Fruit fly (Drosophila melanogaster) whole organism, embryonic: ENCODE data around the gene DIP2.
A peak's percentile ranks its signal among the peaks of the same experiment; 100 is the strongest.

ENCODE experiments used
- Blimp-1 ChIP-seq: fragments of 200-800 bp; sonication (Bioruptor generic); optimal IDR thresholded peaks from 3 replicates; lab custom pipeline; 2018; ENCODE audit warnings: missing biosample characterization, missing genetic modification characterization, mild to moderate bottlenecking, moderate library complexity, missing genetic modification reagents
- CG10543 ChIP-seq: fragments of 200-800 bp; sonication (Bioruptor generic); optimal IDR thresholded peaks from 3 replicates; lab custom pipeline; 2017; ENCODE audit warnings: missing biosample characterization, mild to moderate bottlenecking, missing genetic modification characterization, moderate library complexity
- CG11085 ChIP-seq: fragments of 200-800 bp; sonication (Bioruptor generic); IDR thresholded peaks from 2 replicates; pipeline ENCODE4 v1.3.6; 2022; ENCODE audit warnings: missing biosample characterization, missing genetic modification characterization
- CG11560 ChIP-seq: fragments of 200-800 bp; sonication (Bioruptor generic); IDR thresholded peaks from 3 replicates; pipeline ENCODE4 v1.3.6; 2022; ENCODE audit warnings: missing biosample characterization, missing genetic modification characterization
- CG11695 ChIP-seq: fragments of 200-800 bp; sonication (Bioruptor generic); IDR thresholded peaks from 3 replicates; pipeline ENCODE4 v1.3.6; 2022; ENCODE audit warnings: missing biosample characterization, missing genetic modification characterization
- CG12155 ChIP-seq: fragments of 200-800 bp; sonication (Bioruptor generic); optimal IDR thresholded peaks from 3 replicates; lab custom pipeline; 2016; ENCODE audit warnings: missing biosample characterization, missing genetic modification characterization
- CG12659 ChIP-seq: fragments of 200-800 bp; sonication (Bioruptor generic); optimal IDR thresholded peaks from 3 replicates; lab custom pipeline; 2017; ENCODE audit warnings: mild to moderate bottlenecking, missing biosample characterization, missing genetic modification reagents, missing genetic modification characterization
- CG12942 ChIP-seq: fragments of 200-800 bp; sonication (Bioruptor generic); optimal IDR thresholded peaks from 3 replicates; lab custom pipeline; 2016; ENCODE audit warnings: missing biosample characterization, missing genetic modification characterization
- CG13287 ChIP-seq: fragments of 200-800 bp; sonication (Bioruptor generic); IDR thresholded peaks from 2 replicates; pipeline ENCODE4 v1.3.6; 2022; ENCODE audit warnings: missing biosample characterization, missing genetic modification characterization; ENCODE audit not compliant: partially characterized antibody
- CG14860 ChIP-seq: fragments of 200-800 bp; sonication (Bioruptor generic); IDR thresholded peaks from 3 replicates; pipeline ENCODE4 v1.3.6; 2022; ENCODE audit warnings: missing biosample characterization, missing genetic modification characterization; ENCODE audit not compliant: partially characterized antibody
- CG15073 ChIP-seq: fragments of 200-800 bp; sonication (Bioruptor generic); optimal IDR thresholded peaks from 2 replicates; lab custom pipeline; 2016; ENCODE audit warnings: missing biosample characterization, missing genetic modification characterization
- CG17568 ChIP-seq: fragments of 200-800 bp; sonication (Bioruptor generic); optimal IDR thresholded peaks from 2 replicates; lab custom pipeline; 2018; ENCODE audit warnings: missing biosample characterization, mild to moderate bottlenecking, missing genetic modification characterization, moderate library complexity
- CG18476 ChIP-seq: fragments of 200-800 bp; sonication (Bioruptor generic); optimal IDR thresholded peaks from 2 replicates; lab custom pipeline; 2016; ENCODE audit warnings: missing biosample characterization, mild to moderate bottlenecking, missing genetic modification characterization
- CG18599 ChIP-seq: fragments of 200-800 bp; sonication (Bioruptor generic); optimal IDR thresholded peaks from 3 replicates; lab custom pipeline; 2017; ENCODE audit warnings: missing biosample characterization, missing genetic modification characterization, mild to moderate bottlenecking, moderate library complexity, missing genetic modification reagents
- CG31224 ChIP-seq: fragments of 200-800 bp; sonication (Bioruptor generic); IDR thresholded peaks from 2 replicates; pipeline ENCODE4 v1.3.6; 2022; ENCODE audit warnings: missing biosample characterization, missing genetic modification characterization
- CG3281 ChIP-seq: fragments of 200-800 bp; sonication (Bioruptor generic); optimal IDR thresholded peaks from 3 replicates; lab custom pipeline; 2017; ENCODE audit warnings: missing biosample characterization, mild to moderate bottlenecking, missing genetic modification characterization
- CG42726 ChIP-seq: fragments of 200-800 bp; sonication (Bioruptor generic); IDR thresholded peaks from 2 replicates; pipeline ENCODE4 v1.3.6; 2022; ENCODE audit warnings: missing biosample characterization, missing genetic modification characterization; ENCODE audit not compliant: partially characterized antibody
- CG4328 ChIP-seq: fragments of 200-800 bp; sonication (Bioruptor generic); optimal IDR thresholded peaks from 3 replicates; lab custom pipeline; 2017; ENCODE audit warnings: missing biosample characterization, missing genetic modification reagents, missing genetic modification characterization
- CG4730 ChIP-seq: fragments of 200-800 bp; sonication (Bioruptor generic); IDR thresholded peaks from 2 replicates; pipeline ENCODE4 v1.3.6; 2022; ENCODE audit warnings: missing biosample characterization, missing genetic modification characterization
- CG6813 ChIP-seq: fragments of 200-800 bp; sonication (Bioruptor generic); optimal IDR thresholded peaks from 2 replicates; lab custom pipeline; 2017; ENCODE audit warnings: missing biosample characterization, missing genetic modification characterization, mild to moderate bottlenecking, moderate library complexity, missing genetic modification reagents
- CG8765 ChIP-seq: fragments of 200-800 bp; sonication (Bioruptor generic); IDR thresholded peaks from 2 replicates; pipeline ENCODE4 v1.3.6; 2022; ENCODE audit warnings: missing biosample characterization, missing genetic modification characterization
- CoRest ChIP-seq: fragments of 200-800 bp; sonication (Bioruptor generic); optimal IDR thresholded peaks from 3 replicates; lab custom pipeline; 2018; ENCODE audit warnings: missing biosample characterization, mild to moderate bottlenecking, missing genetic modification characterization, moderate library complexity
- E2f1 ChIP-seq: fragments of 200-800 bp; sonication (Bioruptor generic); IDR thresholded peaks from 2 replicates; pipeline ENCODE4 v1.3.6; 2022; ENCODE audit warnings: missing biosample characterization, missing genetic modification characterization
- ERR ChIP-seq: fragments of 200-800 bp; sonication (Bioruptor generic); optimal IDR thresholded peaks from 2 replicates; lab custom pipeline; 2016; ENCODE audit warnings: missing biosample characterization, missing genetic modification characterization
- HmgD ChIP-seq: fragments of 200-800 bp; sonication (Bioruptor generic); optimal IDR thresholded peaks from 3 replicates; lab custom pipeline; 2016; ENCODE audit warnings: missing biosample characterization, missing genetic modification characterization
- Hmx ChIP-seq: fragments of 200-800 bp; sonication (Bioruptor generic); optimal IDR thresholded peaks from 2 replicates; lab custom pipeline; 2016; ENCODE audit warnings: missing biosample characterization, missing genetic modification characterization
- Hsf ChIP-seq: fragments of 200-800 bp; sonication (Bioruptor generic); optimal IDR thresholded peaks from 3 replicates; lab custom pipeline; 2016; ENCODE audit warnings: missing biosample characterization, missing genetic modification characterization
- Lpt ChIP-seq: fragments of >200 bp; optimal IDR thresholded peaks from 2 replicates; lab custom pipeline; 2018; ENCODE audit warnings: missing biosample characterization, missing genetic modification characterization
- Meics ChIP-seq: fragments of 200-800 bp; sonication (Bioruptor generic); optimal IDR thresholded peaks from 2 replicates; lab custom pipeline; 2017; ENCODE audit warnings: missing biosample characterization, mild to moderate bottlenecking, missing genetic modification characterization
- Neu2 ChIP-seq: fragments of 200-800 bp; sonication (Bioruptor generic); optimal IDR thresholded peaks from 3 replicates; lab custom pipeline; 2016; ENCODE audit warnings: missing biosample characterization, missing genetic modification characterization, borderline replicate concordance
- Scr ChIP-seq: fragments of 200-800 bp; sonication (Bioruptor generic); IDR thresholded peaks from 2 replicates; pipeline ENCODE4 v1.3.6; 2022; ENCODE audit warnings: missing biosample characterization, missing genetic modification characterization; ENCODE audit not compliant: partially characterized antibody
- Tbp ChIP-seq: fragments of >200 bp; optimal IDR thresholded peaks from 2 replicates; lab custom pipeline; 2018; ENCODE audit warnings: missing biosample characterization, missing genetic modification characterization
- Xbp1 ChIP-seq: fragments of 200-800 bp; sonication (Bioruptor generic); optimal IDR thresholded peaks from 3 replicates; lab custom pipeline; 2016; ENCODE audit warnings: missing biosample characterization, mild to moderate bottlenecking, missing genetic modification characterization
- ato ChIP-seq: fragments of 200-800 bp; sonication (Bioruptor generic); IDR thresholded peaks from 2 replicates; pipeline ENCODE4 v1.3.6; 2022; ENCODE audit warnings: missing biosample characterization, missing genetic modification characterization; ENCODE audit not compliant: partially characterized antibody
- crol ChIP-seq: fragments of 200-800 bp; sonication (Bioruptor generic); IDR thresholded peaks from 2 replicates; pipeline ENCODE4 v1.3.6; 2022; ENCODE audit warnings: missing biosample characterization, missing genetic modification characterization
- da ChIP-seq: fragments of 200-800 bp; sonication (Bioruptor generic); optimal IDR thresholded peaks from 2 replicates; lab custom pipeline; 2016; ENCODE audit warnings: missing biosample characterization, missing genetic modification characterization
- dimm ChIP-seq: fragments of 200-800 bp; sonication (Bioruptor generic); IDR thresholded peaks from 2 replicates; pipeline ENCODE4 v1.3.6; 2022; ENCODE audit warnings: missing biosample characterization, missing genetic modification characterization
- eyg ChIP-seq: fragments of 200-800 bp; sonication (Bioruptor generic); optimal IDR thresholded peaks from 3 replicates; lab custom pipeline; 2016; ENCODE audit warnings: missing biosample characterization, missing genetic modification characterization
- ftz-f1 ChIP-seq: fragments of 200-800 bp; sonication (Bioruptor generic); optimal IDR thresholded peaks from 2 replicates; lab custom pipeline; 2016; ENCODE audit warnings: missing biosample characterization, missing genetic modification characterization
- gt ChIP-seq: fragments of 200-800 bp; sonication (Bioruptor generic); IDR thresholded peaks from 2 replicates; pipeline ENCODE4 v1.3.6; 2022; ENCODE audit warnings: missing biosample characterization, missing genetic modification characterization
- maf-S ChIP-seq: fragments of 200-800 bp; sonication (Bioruptor generic); optimal IDR thresholded peaks from 2 replicates; lab custom pipeline; 2016; ENCODE audit warnings: missing biosample characterization, missing genetic modification characterization
- nau ChIP-seq: fragments of 200-800 bp; sonication (Bioruptor generic); optimal IDR thresholded peaks from 3 replicates; lab custom pipeline; 2017; ENCODE audit warnings: missing biosample characterization, mild to moderate bottlenecking, missing genetic modification characterization, missing genetic modification reagents
- repo ChIP-seq: fragments of 200-800 bp; sonication (Bioruptor generic); optimal IDR thresholded peaks from 2 replicates; lab custom pipeline; 2016; ENCODE audit warnings: missing biosample characterization, missing genetic modification characterization
- ssp ChIP-seq: fragments of 200-800 bp; sonication (Bioruptor generic); IDR thresholded peaks from 2 replicates; pipeline ENCODE4 v1.3.6; 2022; ENCODE audit warnings: missing biosample characterization, missing genetic modification characterization
- stc ChIP-seq: fragments of 200-800 bp; sonication (Bioruptor generic); IDR thresholded peaks from 2 replicates; pipeline ENCODE4 v1.3.6; 2022; ENCODE audit warnings: missing biosample characterization, missing genetic modification characterization
- tna ChIP-seq: fragments of 200-800 bp; sonication (Bioruptor generic); IDR thresholded peaks from 2 replicates; pipeline ENCODE4 v1.3.6; 2022; ENCODE audit warnings: missing biosample characterization, missing genetic modification characterization; ENCODE audit not compliant: partially characterized antibody
- zen ChIP-seq: fragments of 200-800 bp; sonication (Bioruptor generic); optimal IDR thresholded peaks from 3 replicates; lab custom pipeline; 2018; ENCODE audit warnings: missing biosample characterization, mild to moderate bottlenecking, missing genetic modification characterization, moderate library complexity
- zfh2 ChIP-seq: fragments of 200-800 bp; sonication (Bioruptor generic); optimal IDR thresholded peaks from 2 replicates; lab custom pipeline; 2016; ENCODE audit warnings: missing biosample characterization, missing genetic modification characterization

DIP2 gene

dm6 chr3L:223019-223902 is 34.5 kb downstream of the DIP2 start, which contains the start of the genes pyx and CG33229 (continued):
- TF ChIP-seq zfh2 (peak; percentile 94), CG3281 (GFP tag; lab: Kevin White, UChicago) (peak; percentile 81), CG11695 (GFP tag; lab: Robert Waterston, UW) (peak; percentile 69; the same call in 1 of the 3 replicates), da (GFP tag; lab: Kevin White, UChicago) (peak; percentile 61), crol (0 out of 2 replicates have a peak, but pooled peaks have one; percentile 6), ERR (GFP tag; lab: Kevin White, UChicago) (no peak), CG12659 (peak; percentile 89), eyg (GFP tag; lab: Kevin White, UChicago) (peak; percentile 48), stc (GFP tag; lab: Robert Waterston, UW) (peak; percentile 72), ftz-f1 (GFP tag; lab: Kevin White, UChicago) (peak; percentile 27), CG13287 (GFP tag; lab: Robert Waterston, UW) (peak; percentile 28; the same call in 1 of the 2 replicates), CoRest (tag; lab: Kevin White, UChicago) (peak; percentile 94), ssp (GFP tag; lab: Robert Waterston, UW) (peak; percentile 80), Hsf (GFP tag; lab: Kevin White, UChicago) (peak; percentile 94), repo (GFP tag; lab: Kevin White, UChicago) (peak; percentile 57), CG18476 (GFP tag; lab: Kevin White, UChicago) (peak; percentile 100), CG17568 (GFP tag; lab: Kevin White, UChicago) (no peak), zen (tag; lab: Kevin White, UChicago) (peak; percentile 77), Neu2 (GFP tag; lab: Kevin White, UChicago) (peak; percentile 5), CG15073 (GFP tag; lab: Kevin White, UChicago) (peak; percentile 51), CG18599 (peak; percentile 82), CG12155 (peak; percentile 87), CG14860 (GFP tag; lab: Robert Waterston, UW) (no peak), ato (GFP tag; lab: Robert Waterston, UW) (no peak), CG31224 (GFP tag; lab: Robert Waterston, UW) (peak; percentile 79), CG11085 (GFP tag; lab: Robert Waterston, UW) (peak; percentile 72), Tbp (GFP tag; lab: Kevin White, UChicago) (no peak), Lpt (GFP tag; lab: Kevin White, UChicago) (no peak), CG8765 (GFP tag; lab: Robert Waterston, UW) (peak; percentile 52; the same call in 1 of the 2 replicates), CG12942 (GFP tag; lab: Kevin White, UChicago) (peak; percentile 85), maf-S (peak; percentile 70), CG6813 (GFP tag; lab: Kevin White, UChicago) (peak; percentile 68), Hmx (peak; percentile 75), CG4730 (GFP tag; lab: Robert Waterston, UW) (peak; percentile 64), CG42726 (no peak), CG10543 (GFP tag; lab: Kevin White, UChicago) (peak; percentile 84), Blimp-1 (GFP tag; lab: Kevin White, UChicago) (no peak), gt (GFP tag; lab: Robert Waterston, UW) (no peak; the same call in 1 of the 2 replicates), tna (no peak; the same call in 1 of the 2 replicates), CG4328 (GFP tag; lab: Kevin White, UChicago) (peak; percentile 77), CG11560 (tag; lab: Robert Waterston, UW) (peak; percentile 71; the same call in 1 of the 3 replicates), E2f1 (GFP tag; lab: Robert Waterston, UW) (peak; percentile 75), Meics (GFP tag; lab: Kevin White, UChicago) (peak; percentile 89), HmgD (GFP tag; lab: Kevin White, UChicago) (no peak), nau (no peak), Xbp1 (peak; percentile 91), Scr (GFP tag; lab: Robert Waterston, UW) (peak; percentile 19; the same call in 1 of the 2 replicates), dimm (GFP tag; lab: Robert Waterston, UW) (peak; percentile 38; the same call in 1 of the 2 replicates)
